Worm (Caenorhabditis elegans): Measurements from ENCODE around the gene Y38E10A.34.
A peak's percentile ranks its signal among the peaks of the same experiment; 100 is the strongest.

The Y38E10A.34 gene

ce11 chrII:12630888-12631287 lies at the start of gene Y38E10A.34:
TSS of gene Y38E10A.34 (plus strand) at chrII:12631188.
- TF ChIP-seq unc-62 (GFP tag; optimal IDR thresholded peaks at IDR 0.05) (no peak), nhr-85 (tag) (peak; percentile 53), efl-1 (optimal IDR thresholded peaks at IDR 0.05) (no peak), efl-1 (GFP tag; optimal IDR thresholded peaks at IDR 0.05 in 1 of 2) (peak in 1 of 2 experiments; percentile 18)

ce11 chrII:12603667-12604621 lies 27.0 kb upstream of the Y38E10A.34 start, which contains the start of the genes ceh-100 and lips-15:
TSS of gene ceh-100 (minus strand) at chrII:12603680.
TSS of gene lips-15 (plus strand) at chrII:12604386.
- TF ChIP-seq xbp-1 (tag; optimal IDR thresholded peaks at IDR 0.05) (no peak), irx-1 (tag; optimal IDR thresholded peaks at IDR 0.05) (no peak), hpl-2 (GFP tag; optimal IDR thresholded peaks at IDR 0.05) (no peak), C16A3.4 (tag; optimal IDR thresholded peaks at IDR 0.05) (peak; percentile 8), dpl-1 (GFP tag; optimal IDR thresholded peaks at IDR 0.05) (peak; percentile 13 to 70 (median 45)), lin-35 (GFP tag; optimal IDR thresholded peaks at IDR 0.05) (peak; percentile 8 to 65), lin-15B (tag; optimal IDR thresholded peaks at IDR 0.05) (peak; percentile 76), elt-3 (tag; optimal IDR thresholded peaks at IDR 0.05) (peak in 1 of 6 experiments; percentile 16), snu-23 (GFP tag; optimal IDR thresholded peaks at IDR 0.05) (peak; percentile 42), lin-14 (GFP tag; optimal IDR thresholded peaks at IDR 0.05) (peak; percentile 46), grh-1 (GFP tag; IDR thresholded peaks at IDR 0.05) (no peak), lin-13 (GFP tag; optimal IDR thresholded peaks at IDR 0.05) (peak; percentile 5), nhr-20 (tag; optimal IDR thresholded peaks at IDR 0.05) (no peak), ceh-8 (GFP tag; optimal IDR thresholded peaks at IDR 0.05) (no peak), pag-3 (tag; optimal IDR thresholded peaks at IDR 0.05; ENCODE audit: borderline replicate concordance, insufficient read depth) (no peak), nhr-19 (GFP tag; conservative IDR thresholded peaks at IDR 0.05) (no peak), efl-1 (optimal IDR thresholded peaks at IDR 0.05) (peak; percentile 64 to 71), efl-1 (GFP tag; optimal IDR thresholded peaks at IDR 0.05 in 1 of 2) (peak; percentile 74 to 94), egl-13 (tag; optimal IDR thresholded peaks at IDR 0.05) (no peak), snpc-4 (tag; optimal IDR thresholded peaks at IDR 0.05) (peak; percentile 16), tbx-2 (tag; optimal IDR thresholded peaks at IDR 0.05) (peak; percentile 8), ceh-82 (tag; optimal IDR thresholded peaks at IDR 0.05) (peak in 1 of 3 experiments; percentile 10), nhr-85 (tag) (peak; percentile 62), unc-98 (GFP tag; IDR thresholded peaks at IDR 0.05) (no peak), lsy-2 (tag; optimal IDR thresholded peaks at IDR 0.05) (peak; percentile 22 to 23), skn-1 (tag; optimal IDR thresholded peaks at IDR 0.05) (peak; percentile 17), mep-1 (tag; optimal IDR thresholded peaks at IDR 0.05) (peak; percentile 33), nhr-11 (tag; optimal IDR thresholded peaks at IDR 0.05) (no peak)

DNA sequence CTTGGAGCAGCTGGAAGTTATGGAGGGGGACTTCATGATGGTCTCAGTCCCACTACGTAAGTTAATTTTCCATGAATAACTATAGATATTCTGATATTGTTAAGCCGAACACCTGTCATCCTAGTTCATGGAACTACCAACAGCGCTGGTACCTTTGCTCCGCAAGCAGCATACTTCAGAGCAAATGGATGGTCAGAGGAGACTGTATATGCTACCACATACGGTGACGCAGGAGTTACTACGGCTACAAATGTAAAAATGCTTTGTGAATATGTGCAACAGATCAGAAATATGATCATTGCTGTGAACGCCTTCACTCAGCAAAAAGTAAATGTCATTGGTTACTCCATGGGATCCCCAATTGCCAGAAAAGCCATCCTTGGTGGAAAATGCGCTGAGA lies 24.9 kb upstream of the Y38E10A.34 start:
- no peak for TF ChIP-seq irx-1 (tag; optimal IDR thresholded peaks at IDR 0.05)

DNA sequence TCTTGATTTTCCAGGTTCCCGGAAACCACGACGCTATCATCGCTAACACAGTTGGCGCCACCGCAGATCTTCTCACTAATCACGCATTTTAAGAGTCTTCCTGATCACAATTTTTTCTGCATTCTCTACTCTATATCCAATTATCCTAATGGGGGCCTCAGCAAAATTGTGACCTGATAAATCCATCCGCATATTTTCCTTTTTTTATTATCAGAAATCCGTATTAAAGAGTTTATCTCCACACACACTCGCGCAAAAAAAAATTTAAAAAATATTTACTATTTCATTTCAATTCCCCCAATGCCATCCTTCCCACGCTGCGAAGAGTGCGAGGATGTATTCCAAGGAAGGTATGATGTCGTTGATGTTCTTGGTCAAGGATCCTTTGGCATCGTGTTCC lies 24.1 kb upstream of the Y38E10A.34 start, which contains the start of gene Y38E10A.8:
TSS of gene Y38E10A.8 (plus strand) at position 301 of the 400 bp plus-strand sequence.
- TF ChIP-seq nhr-28 (tag; optimal IDR thresholded peaks at IDR 0.05), result no peak
- TF ChIP-seq dsc-1 (tag; optimal IDR thresholded peaks at IDR 0.05), result peak; percentile 19

- TF ChIP-seq mep-1 (tag; optimal IDR thresholded peaks at IDR 0.05), result no peak
- no peak for TF ChIP-seq nhr-85 (tag)
- TF ChIP-seq hpl-2 (GFP tag; optimal IDR thresholded peaks at IDR 0.05), result no peak
- no peak for TF ChIP-seq sup-37 (GFP tag; optimal IDR thresholded peaks at IDR 0.05)
- TF ChIP-seq elt-3 (tag; optimal IDR thresholded peaks at IDR 0.05), result no peak
- no peak for TF ChIP-seq ceh-8 (GFP tag; optimal IDR thresholded peaks at IDR 0.05)
- no peak for TF ChIP-seq unc-130 (tag; optimal IDR thresholded peaks at IDR 0.05)
These were observed 22.3 kb upstream of the Y38E10A.34 start, which contains the start of gene Y38E10A.9 for ce11 chrII:12608653-12609052. TSS of gene Y38E10A.9 (plus strand) at chrII:12608953.

Data from whole organism, L1 larva.